Fruit fly (Drosophila melanogaster): ENCODE measurements around the gene Gnpnat.
A peak's percentile ranks its signal among the peaks of the same experiment; 100 is the strongest.

The Gnpnat gene

dm6 chr3R:29772090-29772794 is 34.2 kb downstream of the Gnpnat start (continued):
- TF ChIP-seq Hr51 (GFP tag; optimal IDR thresholded peaks at IDR 0.05) (no peak), Mad (GFP tag; optimal IDR thresholded peaks at IDR 0.05) (no peak), CG9609 (GFP tag; optimal IDR thresholded peaks at IDR 0.05) (no peak), NK7.1 (GFP tag; optimal IDR thresholded peaks at IDR 0.05) (no peak), dmrt11E (tag; optimal IDR thresholded peaks at IDR 0.05) (peak; percentile 33), z (GFP tag; IDR thresholded peaks at IDR 0.05) (no peak), Gsc (GFP tag; IDR thresholded peaks at IDR 0.05) (no peak), CG4282 (GFP tag; optimal IDR thresholded peaks at IDR 0.05) (no peak), Stat92E (GFP tag; optimal IDR thresholded peaks at IDR 0.05) (no peak), pum (GFP tag; optimal IDR thresholded peaks at IDR 0.05) (peak; percentile 3), CG17912 (GFP tag; optimal IDR thresholded peaks at IDR 0.05) (no peak), pan (optimal IDR thresholded peaks at IDR 0.05) (no peak), pan (GFP tag; optimal IDR thresholded peaks at IDR 0.05 in 1 of 2, IDR thresholded peaks at IDR 0.05 in 1 of 2) (no peak), CG12744 (GFP tag; optimal IDR thresholded peaks at IDR 0.05) (no peak), vvl (GFP tag; IDR thresholded peaks at IDR 0.05) (no peak; the same call in 1 of the 2 replicates), Rx (GFP tag; IDR thresholded peaks at IDR 0.05) (no peak), NC2β (GFP tag; optimal IDR thresholded peaks at IDR 0.05) (no peak), ewg (GFP tag; optimal IDR thresholded peaks at IDR 0.05) (no peak), ssp (GFP tag; IDR thresholded peaks at IDR 0.05) (no peak), Meics (GFP tag; optimal IDR thresholded peaks at IDR 0.05) (peak; percentile 60), CG15011 (GFP tag; optimal IDR thresholded peaks at IDR 0.05) (peak; percentile 8), dimm (GFP tag; IDR thresholded peaks at IDR 0.05) (no peak), gce (GFP tag; IDR thresholded peaks at IDR 0.05) (no peak), fru (optimal IDR thresholded peaks at IDR 0.05) (no peak), CG3847 (GFP tag; IDR thresholded peaks at IDR 0.05) (0 out of 2 replicates have a peak, but pooled peaks have one; percentile 19), CG10366 (GFP tag; IDR thresholded peaks at IDR 0.05) (peak; percentile 25; the same call in 1 of the 2 replicates), ab (GFP tag; optimal IDR thresholded peaks at IDR 0.05) (no peak), tin (GFP tag; optimal IDR thresholded peaks at IDR 0.05) (peak; percentile 23), Pdp1 (GFP tag; optimal IDR thresholded peaks at IDR 0.05) (peak in 1 of 2 experiments; percentile 12), Taf1 (GFP tag; IDR thresholded peaks at IDR 0.05) (no peak), CG3726 (GFP tag; IDR thresholded peaks at IDR 0.05) (no peak), fd3F (GFP tag; optimal IDR thresholded peaks at IDR 0.05) (no peak), Hmr (GFP tag; optimal IDR thresholded peaks at IDR 0.05) (no peak), CkIIα-i1 (GFP tag; IDR thresholded peaks at IDR 0.05) (no peak), CG11504 (tag; optimal IDR thresholded peaks at IDR 0.05) (peak; percentile 61), CG17385 (GFP tag; optimal IDR thresholded peaks at IDR 0.05) (no peak), Med (GFP tag) (peak; percentile 24), her (GFP tag; optimal IDR thresholded peaks at IDR 0.05) (no peak), sna (GFP tag; IDR thresholded peaks at IDR 0.05; ENCODE audit: partially characterized antibody) (no peak), tll (GFP tag; optimal IDR thresholded peaks at IDR 0.05) (no peak), Ptx1 (GFP tag; IDR thresholded peaks at IDR 0.05) (0 out of 2 replicates have a peak, but pooled peaks have one; percentile 20), CG31224 (GFP tag; IDR thresholded peaks at IDR 0.05) (no peak), crc (GFP tag; optimal IDR thresholded peaks at IDR 0.05) (no peak), vfl (GFP tag; optimal IDR thresholded peaks at IDR 0.05) (no peak), ERR (GFP tag; optimal IDR thresholded peaks at IDR 0.05) (no peak), bcd (GFP tag; optimal IDR thresholded peaks at IDR 0.05) (peak; percentile 49), CG12942 (GFP tag; optimal IDR thresholded peaks at IDR 0.05) (no peak), knrl (GFP tag; IDR thresholded peaks at IDR 0.05; ENCODE audit: partially characterized antibody) (no peak), CG9797 (GFP tag; optimal IDR thresholded peaks at IDR 0.05) (no peak), kni (GFP tag; optimal IDR thresholded peaks at IDR 0.05) (no peak)
